Worm (Caenorhabditis elegans): Measurements from ENCODE around the gene nhr-185.
A peak's percentile ranks its signal among the peaks of the same experiment; 100 is the strongest.

Gene nhr-185

ce11 chrV:3832661-3833060, 14.5 kb downstream of the nhr-185 start:
- no peak for TF ChIP-seq zag-1 (tag; optimal IDR thresholded peaks at IDR 0.05)
- no peak for TF ChIP-seq tra-1 (GFP tag; IDR thresholded peaks at IDR 0.05)
- TF ChIP-seq aly-2 (tag; optimal IDR thresholded peaks at IDR 0.05): no peak
- no peak for TF ChIP-seq nhr-102 (tag; optimal IDR thresholded peaks at IDR 0.05)
- TF ChIP-seq daf-16 (GFP tag; optimal IDR thresholded peaks at IDR 0.05): no peak
- no peak for TF ChIP-seq daf-16 (tag; optimal IDR thresholded peaks at IDR 0.05)
- no peak for TF ChIP-seq attf-4 (tag; optimal IDR thresholded peaks at IDR 0.05)
- no peak for TF ChIP-seq F44E2.7 (GFP tag; IDR thresholded peaks at IDR 0.05)
- no peak for TF ChIP-seq aha-1 (tag)
- TF ChIP-seq dve-1 (tag; optimal IDR thresholded peaks at IDR 0.05; ENCODE audit: insufficient read depth): no peak
- no peak for TF ChIP-seq lin-1 (GFP tag; IDR thresholded peaks at IDR 0.05)
- no peak for TF ChIP-seq lin-29 (GFP tag; IDR thresholded peaks at IDR 0.05)
- TF ChIP-seq php-3 (GFP tag; IDR thresholded peaks at IDR 0.05): no peak
- TF ChIP-seq F10B5.3 (tag; optimal IDR thresholded peaks at IDR 0.05): no peak
- TF ChIP-seq snpc-1.2 (GFP tag; IDR thresholded peaks at IDR 0.05): no peak
- no peak for TF ChIP-seq T26A8.4 (GFP tag; IDR thresholded peaks at IDR 0.05)
- TF ChIP-seq dpl-1 (GFP tag; optimal IDR thresholded peaks at IDR 0.05): no peak
- no peak for TF ChIP-seq nhr-6 (tag; optimal IDR thresholded peaks at IDR 0.05)
- no peak for TF ChIP-seq ctbp-1 (GFP tag; IDR thresholded peaks at IDR 0.05)
- no peak for TF ChIP-seq mep-1 (tag; optimal IDR thresholded peaks at IDR 0.05)
- TF ChIP-seq ZK546.5 (tag; optimal IDR thresholded peaks at IDR 0.05): no peak

DNA sequence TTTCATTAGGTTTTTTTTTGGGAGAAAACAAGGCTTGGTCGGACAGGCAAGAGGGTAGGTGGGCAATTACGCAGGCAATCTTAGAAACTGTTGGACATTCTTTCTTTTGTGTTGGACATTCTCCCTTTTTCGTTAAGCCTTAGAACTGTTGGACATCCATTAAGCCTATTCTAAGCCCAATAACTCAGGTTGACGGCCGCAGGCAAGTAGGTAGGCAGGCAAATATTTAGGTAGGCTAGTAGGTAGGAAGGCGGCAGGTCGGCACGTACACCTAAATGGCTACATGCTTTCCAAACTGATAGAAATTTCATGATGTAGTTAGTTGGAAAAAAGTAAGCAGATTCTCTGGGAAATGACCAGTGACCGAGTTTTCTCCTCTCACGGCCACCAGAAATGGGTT, 15.1 kb downstream of the nhr-185 start:
- no peak for TF ChIP-seq nhr-41 (GFP tag; IDR thresholded peaks at IDR 0.05)
- peak in 1 of 2 experiments; percentile 95 for TF ChIP-seq unc-62 (GFP tag; optimal IDR thresholded peaks at IDR 0.05 in 1 of 2)
- TF ChIP-seq unc-62 (tag; optimal IDR thresholded peaks at IDR 0.05): no peak
- no peak for TF ChIP-seq D1046.2 (GFP tag; IDR thresholded peaks at IDR 0.05)
- TF ChIP-seq tag-97 (GFP tag; IDR thresholded peaks at IDR 0.05): no peak
- TF ChIP-seq lir-3 (tag; optimal IDR thresholded peaks at IDR 0.05): no peak

DNA sequence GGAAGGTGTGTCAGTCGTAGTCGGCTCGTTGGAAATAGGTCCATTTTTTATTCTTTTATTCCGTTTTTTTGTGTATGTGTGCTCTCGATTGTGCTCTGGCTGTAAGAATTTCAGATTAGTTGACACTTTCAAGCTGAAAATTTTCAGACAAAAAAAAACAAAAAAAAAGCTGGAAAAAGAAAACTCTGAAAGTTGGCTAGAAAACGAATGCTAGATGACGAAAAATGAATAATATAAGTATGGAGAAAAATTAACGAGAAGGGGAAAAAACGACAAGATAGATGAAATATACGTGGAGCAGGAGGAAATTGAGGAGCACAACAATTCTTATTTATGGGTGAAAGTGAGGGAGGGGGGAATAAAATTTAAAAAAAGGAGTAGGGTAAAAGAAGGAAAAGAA, 15.6 kb downstream of the nhr-185 start, which contains the start of gene H10D18.5:
TSS of gene H10D18.5 (minus strand) at position 101 of the 400 bp plus-strand sequence.
- TF ChIP-seq Y5F2A.4 (GFP tag; optimal IDR thresholded peaks at IDR 0.05) (no peak), hlh-30 (tag; optimal IDR thresholded peaks at IDR 0.05; ENCODE audit: insufficient read depth) (no peak), F44E2.7 (GFP tag; IDR thresholded peaks at IDR 0.05) (no peak), nhr-28 (tag; optimal IDR thresholded peaks at IDR 0.05) (no peak), attf-4 (tag; optimal IDR thresholded peaks at IDR 0.05) (no peak), aly-2 (tag; optimal IDR thresholded peaks at IDR 0.05) (no peak), unc-39 (tag; optimal IDR thresholded peaks at IDR 0.05) (no peak), unc-62 (GFP tag; optimal IDR thresholded peaks at IDR 0.05 in 1 of 2) (no peak), unc-62 (tag; optimal IDR thresholded peaks at IDR 0.05) (no peak), zag-1 (tag; optimal IDR thresholded peaks at IDR 0.05) (no peak), daf-19 (GFP tag; conservative IDR thresholded peaks at IDR 0.05) (no peak), F49E8.2 (tag; optimal IDR thresholded peaks at IDR 0.05; ENCODE audit: borderline replicate concordance) (no peak), fos-1 (tag; optimal IDR thresholded peaks at IDR 0.05) (no peak)

- TF ChIP-seq aha-1 (tag): peak; percentile 97
- TF ChIP-seq unc-39 (tag; optimal IDR thresholded peaks at IDR 0.05): no peak
Observed at ce11 chrV:3825190-3825589, 22.0 kb downstream of the nhr-185 start.

DNA sequence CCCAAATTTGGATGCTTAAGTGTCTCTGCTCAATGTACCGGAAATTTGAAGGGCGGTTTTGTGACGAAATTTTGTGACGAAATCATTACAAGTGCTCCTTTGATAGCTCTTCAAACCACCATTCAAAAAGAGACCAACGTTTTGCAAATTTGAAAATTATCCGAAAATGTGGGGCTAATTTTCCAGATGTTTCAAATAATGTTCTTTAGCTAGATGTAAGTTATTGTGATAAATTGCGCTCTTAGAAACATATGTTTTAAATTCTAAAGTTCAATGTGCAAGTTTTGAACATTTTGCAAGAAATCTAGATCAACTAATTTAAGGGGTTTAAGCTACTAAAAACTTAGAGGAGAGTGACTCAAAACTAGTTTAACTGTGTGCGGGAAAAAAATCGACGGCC, 26.3 kb downstream of the nhr-185 start:
- TF ChIP-seq ceh-28 (tag; optimal IDR thresholded peaks at IDR 0.05) (no peak), F49E8.2 (tag; optimal IDR thresholded peaks at IDR 0.05; ENCODE audit: borderline replicate concordance) (no peak), F44E2.7 (GFP tag; IDR thresholded peaks at IDR 0.05) (no peak), T26A8.4 (GFP tag; IDR thresholded peaks at IDR 0.05) (no peak), Y105C5A.15 (GFP tag; IDR thresholded peaks at IDR 0.05) (no peak), sdz-12 (GFP tag; optimal IDR thresholded peaks at IDR 0.05) (no peak), spr-3 (GFP tag; optimal IDR thresholded peaks at IDR 0.05) (no peak), lin-15B (tag; optimal IDR thresholded peaks at IDR 0.05) (no peak), fkh-10 (GFP tag; optimal IDR thresholded peaks at IDR 0.05) (no peak), nhr-77 (tag; optimal IDR thresholded peaks at IDR 0.05) (no peak), ZK337.2 (GFP tag; IDR thresholded peaks at IDR 0.05) (no peak), hif-1 (tag; optimal IDR thresholded peaks at IDR 0.05) (no peak), ztf-11 (tag; optimal IDR thresholded peaks at IDR 0.05) (no peak), F37D6.2 (tag; optimal IDR thresholded peaks at IDR 0.05) (no peak), php-3 (GFP tag; IDR thresholded peaks at IDR 0.05) (no peak), saeg-2 (GFP tag; IDR thresholded peaks at IDR 0.05) (no peak), ceh-44 (GFP tag; IDR thresholded peaks at IDR 0.05) (no peak)
